Worm (Caenorhabditis elegans): ENCODE results near the gene C48B4.10.

Gene C48B4.10

DNA sequence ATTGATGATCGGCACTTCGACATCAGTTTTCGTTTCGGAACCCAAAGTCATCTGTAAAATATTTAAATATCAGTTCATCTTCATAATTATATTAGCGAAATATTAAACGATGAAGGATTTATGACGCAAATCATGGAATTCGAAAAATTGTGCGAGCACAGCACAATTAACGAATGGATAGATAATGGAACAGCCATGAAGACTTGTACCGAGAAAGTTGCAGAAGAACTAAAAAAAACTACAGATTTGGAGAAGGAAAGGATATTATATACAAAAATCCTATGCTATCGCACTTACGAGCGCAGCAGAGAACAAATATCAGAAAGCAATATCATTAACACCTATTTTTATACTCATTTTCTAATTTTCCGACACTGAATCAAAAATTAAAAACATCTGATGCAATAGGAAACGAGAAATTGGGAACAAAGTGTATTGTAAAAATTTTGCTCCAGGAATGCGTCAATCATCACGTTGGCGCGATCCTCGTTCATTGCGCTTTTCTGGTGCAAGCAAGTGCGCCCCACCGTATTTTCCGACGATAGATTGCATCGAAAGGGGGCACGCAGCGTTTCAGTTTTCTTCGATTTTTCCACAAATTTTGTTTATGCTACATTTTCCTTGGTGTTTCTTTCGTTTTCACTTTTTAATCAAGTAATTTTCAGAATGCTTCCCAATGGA is 42.8 kb downstream of the C48B4.10 start, which contains the start of the genes clu-1 and prp-40 (continued):
- peak; percentile 78 for TF ChIP-seq nhr-77 (tag; optimal IDR thresholded peaks at IDR 0.05)
- peak in 1 of 2 experiments; percentile 37 for TF ChIP-seq mdl-1 (tag; optimal IDR thresholded peaks at IDR 0.05)
- 0 out of 2 replicates have a peak, but pooled peaks have one; percentile 14 for TF ChIP-seq snpc-1.2 (GFP tag; IDR thresholded peaks at IDR 0.05)
- peak; percentile 72 for TF ChIP-seq duxl-1 (tag; optimal IDR thresholded peaks at IDR 0.05; ENCODE audit: poor library complexity)
- peak; percentile 64 for TF ChIP-seq nhr-28 (tag; optimal IDR thresholded peaks at IDR 0.05)
- peak; percentile 83 for TF ChIP-seq dpl-1 (GFP tag; optimal IDR thresholded peaks at IDR 0.05)
- TF ChIP-seq ZK337.2 (GFP tag; IDR thresholded peaks at IDR 0.05), result no peak
- peak; percentile 36 for TF ChIP-seq F10B5.3 (tag; optimal IDR thresholded peaks at IDR 0.05)
- no peak for TF ChIP-seq Y75B8A.6 (GFP tag; IDR thresholded peaks at IDR 0.05)
- no peak for TF ChIP-seq ceh-82 (tag; optimal IDR thresholded peaks at IDR 0.05)
- peak; percentile 67 for TF ChIP-seq T26A8.4 (GFP tag; IDR thresholded peaks at IDR 0.05)
- TF ChIP-seq nhr-6 (tag; optimal IDR thresholded peaks at IDR 0.05), result peak; percentile 91
- peak; percentile 28; the same call in 1 of the 2 replicates for TF ChIP-seq egl-43 (GFP tag; IDR thresholded peaks at IDR 0.05)
- no peak for TF ChIP-seq Y105C5A.15 (GFP tag; IDR thresholded peaks at IDR 0.05)
- no peak for TF ChIP-seq Y48G9A.11 (GFP tag; IDR thresholded peaks at IDR 0.05)
- peak; percentile 24 for TF ChIP-seq F49E8.2 (tag; optimal IDR thresholded peaks at IDR 0.05; ENCODE audit: borderline replicate concordance)
- peak; percentile 77 for TF ChIP-seq ama-1 (optimal IDR thresholded peaks at IDR 0.05)
- peak; percentile 40 for TF ChIP-seq nhr-48 (tag; optimal IDR thresholded peaks at IDR 0.05)
- no peak for TF ChIP-seq lin-39 (tag; optimal IDR thresholded peaks at IDR 0.05)
- TF ChIP-seq ceh-32 (tag; optimal IDR thresholded peaks at IDR 0.05; ENCODE audit: poor library complexity), result no peak
- TF ChIP-seq zip-11 (GFP tag; IDR thresholded peaks at IDR 0.05), result no peak
- no peak for TF ChIP-seq daf-19 (GFP tag; conservative IDR thresholded peaks at IDR 0.05)
- TF ChIP-seq F37D6.2 (tag; optimal IDR thresholded peaks at IDR 0.05), result peak; percentile 51
- peak; percentile 63 for TF ChIP-seq nhr-102 (tag; optimal IDR thresholded peaks at IDR 0.05)
- TF ChIP-seq dve-1 (tag; optimal IDR thresholded peaks at IDR 0.05; ENCODE audit: insufficient read depth), result peak; percentile 90
- no peak for TF ChIP-seq saeg-2 (GFP tag; IDR thresholded peaks at IDR 0.05)
- peak; percentile 91 for TF ChIP-seq rbr-2 (tag; optimal IDR thresholded peaks at IDR 0.05)
- TF ChIP-seq daf-12 (tag; optimal IDR thresholded peaks at IDR 0.05), result no peak
- no peak for TF ChIP-seq F26F4.8 (GFP tag; conservative IDR thresholded peaks at IDR 0.05)
- TF ChIP-seq set-16 (GFP tag; IDR thresholded peaks at IDR 0.05), result no peak
- TF ChIP-seq ceh-20 (GFP tag; IDR thresholded peaks at IDR 0.05), result peak; percentile 52; the same call in 1 of the 2 replicates
- no peak for TF ChIP-seq pqm-1 (tag; optimal IDR thresholded peaks at IDR 0.05)
- TF ChIP-seq zag-1 (tag; optimal IDR thresholded peaks at IDR 0.05), result no peak
- no peak for TF ChIP-seq ceh-62 (tag; optimal IDR thresholded peaks at IDR 0.05)
- peak; percentile 92 for TF ChIP-seq mep-1 (tag; optimal IDR thresholded peaks at IDR 0.05)
- TF ChIP-seq D1046.2 (GFP tag; IDR thresholded peaks at IDR 0.05), result no peak
- TF ChIP-seq mdt-29 (GFP tag; IDR thresholded peaks at IDR 0.05), result no peak
- TF ChIP-seq nhr-11 (tag; optimal IDR thresholded peaks at IDR 0.05), result peak; percentile 85
- TF ChIP-seq hlh-30 (tag; optimal IDR thresholded peaks at IDR 0.05; ENCODE audit: insufficient read depth), result peak; percentile 76
- peak; percentile 44 for TF ChIP-seq unc-130 (GFP tag; optimal IDR thresholded peaks at IDR 0.05)
- peak; percentile 93 for TF ChIP-seq mes-2 (tag; optimal IDR thresholded peaks at IDR 0.05; ENCODE audit: poor library complexity, severe bottlenecking)
- no peak for TF ChIP-seq php-3 (GFP tag; IDR thresholded peaks at IDR 0.05)
- no peak for TF ChIP-seq dmd-8 (GFP tag; IDR thresholded peaks at IDR 0.05)
- TF ChIP-seq fkh-10 (GFP tag; optimal IDR thresholded peaks at IDR 0.05), result peak; percentile 76
- no peak for TF ChIP-seq fos-1 (tag; optimal IDR thresholded peaks at IDR 0.05)
- TF ChIP-seq Y5F2A.4 (GFP tag; optimal IDR thresholded peaks at IDR 0.05), result no peak
- TF ChIP-seq vab-7 (GFP tag; IDR thresholded peaks at IDR 0.05), result peak; percentile 43; the same call in 1 of the 2 replicates
- TF ChIP-seq spr-1 (tag; optimal IDR thresholded peaks at IDR 0.05), result peak; percentile 62
- TF ChIP-seq lir-3 (tag; optimal IDR thresholded peaks at IDR 0.05), result no peak
- TF ChIP-seq aha-1 (tag), result peak; percentile 98
- no peak for TF ChIP-seq skn-1 (tag; optimal IDR thresholded peaks at IDR 0.05)

Data from whole organism, L4 larva.